Worm (Caenorhabditis elegans): ENCODE data around the gene metl-9.
A peak's percentile ranks its signal among the peaks of the same experiment; 100 is the strongest.

Gene metl-9

DNA sequence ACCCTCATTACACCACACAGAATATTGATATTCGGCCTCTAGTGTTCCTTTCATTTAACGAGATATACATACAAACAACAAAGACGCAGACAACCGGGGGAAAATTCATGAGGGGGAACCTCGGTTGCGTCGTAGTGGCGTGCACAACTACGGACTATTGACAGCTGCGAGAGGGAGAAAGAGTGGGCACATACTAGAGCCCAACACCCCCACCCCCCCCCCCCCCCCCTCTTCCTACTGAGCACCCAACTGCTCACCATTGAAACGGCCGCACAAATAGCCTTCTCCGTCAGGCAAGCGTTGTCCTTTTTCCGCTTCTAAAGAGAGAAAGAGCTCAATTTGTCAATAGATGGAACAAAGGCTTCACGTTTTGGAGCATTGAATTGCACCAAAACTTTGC lies 38.8 kb downstream of the metl-9 start:
- TF ChIP-seq snpc-4 (tag; optimal IDR thresholded peaks at IDR 0.05) (no peak), nfya-1 (tag; optimal IDR thresholded peaks at IDR 0.05; ENCODE audit: insufficient read depth) (peak; percentile 43), tbx-2 (tag; optimal IDR thresholded peaks at IDR 0.05) (no peak), hmg-11 (tag; optimal IDR thresholded peaks at IDR 0.05) (peak; percentile 76)

DNA sequence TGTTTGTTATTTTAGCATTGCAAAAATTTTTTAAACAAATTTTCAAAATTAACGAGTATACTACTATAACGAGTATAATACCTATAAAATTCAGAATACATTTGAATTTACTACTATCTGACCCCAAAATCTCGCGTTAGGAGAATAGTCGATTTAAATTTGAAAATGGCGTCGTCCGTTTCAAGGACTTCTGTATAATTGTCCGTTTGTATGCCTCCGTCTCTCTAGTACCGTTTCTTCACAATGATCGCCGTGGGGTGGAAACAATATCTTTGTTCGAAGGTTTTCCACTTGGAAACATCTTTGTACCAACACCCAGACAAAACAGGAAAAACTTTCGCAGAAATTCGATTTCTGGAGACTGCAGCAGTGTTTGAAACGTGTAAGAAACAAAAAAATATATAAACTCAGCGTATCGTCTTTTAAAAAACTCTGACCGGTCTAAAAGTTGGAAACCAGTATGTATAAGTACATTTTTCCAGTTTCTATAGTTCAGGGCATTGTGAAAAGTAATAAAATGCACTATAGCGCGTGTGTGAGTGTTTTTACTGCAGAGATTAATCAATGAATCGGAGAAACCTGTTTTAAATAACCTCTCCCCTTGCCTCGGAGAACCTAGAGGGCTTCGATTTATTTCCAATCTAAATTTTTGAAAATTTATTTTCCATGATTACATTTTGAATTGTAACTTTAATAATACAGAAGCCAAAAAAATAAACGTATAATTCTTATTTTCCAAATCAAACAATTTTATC lies 41.1 kb downstream of the metl-9 start:
- TF ChIP-seq nhr-25 (tag; optimal IDR thresholded peaks at IDR 0.05) (peak; percentile 57), elt-1 (tag; optimal IDR thresholded peaks at IDR 0.05) (peak; percentile 8), fkh-10 (GFP tag; optimal IDR thresholded peaks at IDR 0.05) (no peak)

DNA sequence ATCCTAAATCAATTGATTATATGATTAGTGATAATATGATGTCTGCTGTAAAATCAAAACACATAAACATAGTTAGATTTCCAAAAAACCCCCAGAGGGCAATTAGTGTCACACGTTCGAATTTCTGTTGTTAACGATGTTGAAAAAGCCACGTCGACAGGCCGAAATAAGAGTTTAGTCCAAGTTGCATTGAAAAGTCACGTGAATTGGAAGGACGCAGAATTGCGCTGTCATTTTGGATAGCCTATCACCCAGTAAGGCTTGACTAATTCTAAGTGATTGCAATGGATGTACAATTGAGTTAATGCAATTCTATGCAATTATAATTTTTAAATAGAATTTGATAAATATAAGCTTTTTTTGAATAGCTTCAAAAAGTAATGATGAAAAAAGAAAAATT lies 43.4 kb downstream of the metl-9 start:
- no peak for TF ChIP-seq zag-1 (tag; optimal IDR thresholded peaks at IDR 0.05)
- no peak for TF ChIP-seq snpc-4 (tag; optimal IDR thresholded peaks at IDR 0.05)
- no peak for TF ChIP-seq ZK546.5 (tag; optimal IDR thresholded peaks at IDR 0.05)
- TF ChIP-seq ceh-16 (tag; optimal IDR thresholded peaks at IDR 0.05): no peak
- TF ChIP-seq mml-1 (tag; optimal IDR thresholded peaks at IDR 0.05): no peak
- peak; percentile 0 for TF ChIP-seq ama-1 (optimal IDR thresholded peaks at IDR 0.05)
- no peak for TF ChIP-seq tbx-2 (tag; optimal IDR thresholded peaks at IDR 0.05)
- no peak for TF ChIP-seq sea-2 (GFP tag; optimal IDR thresholded peaks at IDR 0.05)
- TF ChIP-seq nhr-25 (tag; optimal IDR thresholded peaks at IDR 0.05): peak; percentile 24

DNA sequence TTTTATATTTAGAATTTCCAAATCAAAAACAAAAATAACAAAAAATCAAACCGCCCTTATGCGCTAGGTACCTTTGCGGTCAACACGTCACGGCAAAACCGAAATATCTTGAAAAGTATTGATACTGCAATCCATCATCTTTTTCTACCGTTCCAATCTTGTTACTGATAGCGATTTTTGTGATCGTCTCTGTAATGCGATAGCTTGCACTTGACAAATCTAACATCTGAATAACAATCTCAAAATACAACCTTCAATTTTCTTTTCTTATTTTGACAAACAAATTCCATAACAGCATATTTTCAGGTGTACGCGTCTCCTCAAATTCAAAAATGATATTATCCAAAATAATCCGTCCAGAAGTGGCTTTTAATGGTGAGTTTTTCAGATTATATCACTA lies 45.0 kb downstream of the metl-9 start, which contains the start of gene tbc-7:
Gene tbc-7 (plus strand): TSS at position 301 of the 400 bp plus-strand sequence.
- TF ChIP-seq nhr-28 (tag; optimal IDR thresholded peaks at IDR 0.05): no peak

DNA sequence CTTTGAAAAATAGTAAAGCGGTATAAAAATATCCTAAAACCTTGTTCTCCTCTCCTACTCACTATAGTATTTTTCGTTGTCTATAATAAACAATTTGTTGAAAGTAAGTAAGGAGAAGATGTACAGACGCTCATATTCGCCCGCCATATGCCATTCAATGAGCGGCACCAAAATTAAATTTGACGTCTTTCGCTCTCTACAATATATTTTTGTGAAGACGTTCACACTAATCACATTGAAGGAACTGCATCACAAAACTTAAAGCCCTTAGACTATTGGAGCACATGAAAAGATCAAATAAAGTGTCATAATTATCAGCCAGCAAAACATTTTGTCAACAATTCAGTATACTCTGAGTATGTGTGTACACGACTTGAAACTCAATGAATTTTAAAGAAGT lies 47.2 kb downstream of the metl-9 start:
- no peak for TF ChIP-seq nhr-23 (tag; optimal IDR thresholded peaks at IDR 0.05)
- TF ChIP-seq snpc-4 (tag; optimal IDR thresholded peaks at IDR 0.05): no peak
- no peak for TF ChIP-seq aly-2 (tag; optimal IDR thresholded peaks at IDR 0.05)
- no peak for TF ChIP-seq ceh-9 (tag; optimal IDR thresholded peaks at IDR 0.05)
- TF ChIP-seq nhr-67 (tag; optimal IDR thresholded peaks at IDR 0.05): no peak
- TF ChIP-seq lsy-12 (tag; optimal IDR thresholded peaks at IDR 0.05): no peak
- no peak for TF ChIP-seq eor-1 (tag; optimal IDR thresholded peaks at IDR 0.05)
- no peak for TF ChIP-seq ZK546.5 (tag; optimal IDR thresholded peaks at IDR 0.05)
- no peak for TF ChIP-seq ceh-16 (tag; optimal IDR thresholded peaks at IDR 0.05)
- no peak for TF ChIP-seq nhr-43 (tag; optimal IDR thresholded peaks at IDR 0.05; ENCODE audit: poor library complexity, severe bottlenecking)
- no peak for TF ChIP-seq ceh-28 (tag; optimal IDR thresholded peaks at IDR 0.05)

DNA sequence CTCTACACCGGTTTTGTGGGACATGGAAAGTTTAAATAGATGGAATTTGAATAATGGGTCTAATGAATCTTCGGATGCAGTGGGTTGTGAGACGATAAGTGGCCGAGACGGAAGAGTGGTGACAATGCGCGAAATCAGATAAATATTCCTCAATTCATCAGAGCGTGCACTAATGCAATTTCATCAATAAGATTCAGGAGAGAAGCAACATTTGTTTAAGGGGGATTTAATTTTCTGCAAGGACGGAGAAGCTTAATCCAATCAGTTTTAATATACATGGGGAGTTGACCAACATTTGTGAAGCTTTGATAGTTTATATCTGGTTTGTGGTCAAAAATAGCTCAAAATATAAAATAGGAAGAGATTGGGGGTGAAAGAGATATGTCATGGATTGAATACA lies 49.5 kb downstream of the metl-9 start:
- no peak for TF ChIP-seq nhr-77 (tag; optimal IDR thresholded peaks at IDR 0.05)
